Fruit fly (Drosophila melanogaster) whole organism, embryonic: Measurements from ENCODE around the gene caz.

ENCODE experiments used
- Ada2b ChIP-seq: fragments of 200-800 bp; sonication (Bioruptor generic); IDR thresholded peaks from 2 replicates; pipeline ENCODE4 v1.3.6; 2022; ENCODE audit warnings: missing biosample characterization, missing genetic modification characterization
- Adf1 ChIP-seq: fragments of 200-800 bp; sonication (Bioruptor generic); IDR thresholded peaks from 2 replicates; pipeline ENCODE4 v1.3.6; 2022; ENCODE audit warnings: missing biosample characterization, missing genetic modification characterization
- CG10274 ChIP-seq: fragments of 200-800 bp; sonication (Bioruptor generic); optimal IDR thresholded peaks from 3 replicates; lab custom pipeline; 2017; ENCODE audit warnings: missing biosample characterization, mild to moderate bottlenecking, missing genetic modification characterization
- CG10462 ChIP-seq: fragments of 200-800 bp; sonication (Bioruptor generic); optimal IDR thresholded peaks from 2 replicates; lab custom pipeline; 2016; ENCODE audit warnings: missing biosample characterization, missing genetic modification characterization
- CG1603 ChIP-seq: fragments of 200-800 bp; sonication (Bioruptor generic); optimal IDR thresholded peaks from 2 replicates; lab custom pipeline; 2019; ENCODE audit warnings: missing biosample characterization, mild to moderate bottlenecking, missing genetic modification characterization, moderate library complexity
- CG18476 ChIP-seq: fragments of 200-800 bp; sonication (Bioruptor generic); optimal IDR thresholded peaks from 2 replicates; lab custom pipeline; 2016; ENCODE audit warnings: missing biosample characterization, mild to moderate bottlenecking, missing genetic modification characterization
- CG2116 ChIP-seq: fragments of 200-800 bp; sonication (Bioruptor generic); optimal IDR thresholded peaks from 3 replicates; lab custom pipeline; 2018; ENCODE audit warnings: missing biosample characterization, mild to moderate bottlenecking, missing genetic modification characterization
- CG2875 ChIP-seq: fragments of 200-800 bp; sonication (Bioruptor generic); optimal IDR thresholded peaks from 2 replicates; lab custom pipeline; 2017; ENCODE audit warnings: missing biosample characterization, mild to moderate bottlenecking, missing genetic modification characterization, missing genetic modification reagents
- CG30020 ChIP-seq: fragments of 200-800 bp; optimal IDR thresholded peaks from 2 replicates; lab custom pipeline; 2019; ENCODE audit warnings: missing biosample characterization, mild to moderate bottlenecking, missing genetic modification characterization, moderate library complexity
- CG31224 ChIP-seq: fragments of 200-800 bp; sonication (Bioruptor generic); IDR thresholded peaks from 2 replicates; pipeline ENCODE4 v1.3.6; 2022; ENCODE audit warnings: missing biosample characterization, missing genetic modification characterization
- CG33557 ChIP-seq: fragments of 200-800 bp; sonication (Bioruptor generic); optimal IDR thresholded peaks from 2 replicates; lab custom pipeline; 2019; ENCODE audit warnings: missing biosample characterization, mild to moderate bottlenecking, missing genetic modification characterization, moderate library complexity
- CG4730 ChIP-seq: fragments of 200-800 bp; sonication (Bioruptor generic); IDR thresholded peaks from 2 replicates; pipeline ENCODE4 v1.3.6; 2022; ENCODE audit warnings: missing biosample characterization, missing genetic modification characterization
- CG6175 ChIP-seq: fragments of 200-800 bp; sonication (Bioruptor generic); IDR thresholded peaks from 3 replicates; pipeline ENCODE4 v1.3.6; 2022; ENCODE audit warnings: missing biosample characterization, missing genetic modification characterization
- CG7556 ChIP-seq: fragments of 200-800 bp; sonication (Bioruptor generic); optimal IDR thresholded peaks from 2 replicates; lab custom pipeline; 2017; ENCODE audit warnings: missing biosample characterization, mild to moderate bottlenecking, missing genetic modification characterization
- CG8388 ChIP-seq: fragments of 200-800 bp; sonication (Bioruptor generic); optimal IDR thresholded peaks from 2 replicates; lab custom pipeline; 2019; ENCODE audit warnings: missing biosample characterization, mild to moderate bottlenecking, missing genetic modification characterization, moderate library complexity
- CG8924 ChIP-seq: fragments of 200-800 bp; optimal IDR thresholded peaks from 3 replicates; lab custom pipeline; 2019; ENCODE audit warnings: missing biosample characterization, mild to moderate bottlenecking, missing genetic modification characterization, moderate library complexity
- CoRest ChIP-seq: fragments of 200-800 bp; sonication (Bioruptor generic); optimal IDR thresholded peaks from 3 replicates; lab custom pipeline; 2018; ENCODE audit warnings: missing biosample characterization, mild to moderate bottlenecking, missing genetic modification characterization, moderate library complexity
- Dip2 ChIP-seq: fragments of 200-800 bp; sonication (Bioruptor generic); IDR thresholded peaks from 2 replicates; pipeline ENCODE4 v1.3.6; 2022; ENCODE audit warnings: missing biosample characterization, missing genetic modification characterization
- Hr3 ChIP-seq: fragments of 200-800 bp; sonication (Bioruptor generic); optimal IDR thresholded peaks from 3 replicates; lab custom pipeline; 2016; ENCODE audit warnings: missing biosample characterization, missing genetic modification characterization
- Hr51 ChIP-seq, 2 experiments: fragments of 200-800 bp; sonication (Bioruptor generic); optimal IDR thresholded peaks; 2 replicates in 1 of 2; 3 replicates in 1 of 2; lab custom pipeline; 2016 to 2018; ENCODE audit warnings: missing biosample characterization in 2 of 2, missing genetic modification characterization in 2 of 2, mild to moderate bottlenecking in 1 of 2, moderate library complexity in 1 of 2
- MBD-R2 ChIP-seq: fragments of 200-800 bp; sonication (Bioruptor generic); IDR thresholded peaks from 2 replicates; pipeline ENCODE4 v1.3.6; 2022; ENCODE audit warnings: missing biosample characterization, missing genetic modification characterization
- NC2β ChIP-seq: fragments of 200-800 bp; sonication (Bioruptor generic); optimal IDR thresholded peaks from 2 replicates; lab custom pipeline; 2016; ENCODE audit warnings: missing biosample characterization, missing genetic modification characterization
- NFAT ChIP-seq: fragments of 200-800 bp; sonication (Bioruptor generic); IDR thresholded peaks from 2 replicates; pipeline ENCODE4 v1.3.6; 2022; ENCODE audit warnings: missing biosample characterization, missing genetic modification characterization
- Neu2 ChIP-seq: fragments of 200-800 bp; sonication (Bioruptor generic); optimal IDR thresholded peaks from 3 replicates; lab custom pipeline; 2016; ENCODE audit warnings: missing biosample characterization, missing genetic modification characterization, borderline replicate concordance
- Optix ChIP-seq: fragments of 200-800 bp; sonication (Bioruptor generic); IDR thresholded peaks from 3 replicates; pipeline ENCODE4 v1.3.6; 2022; ENCODE audit warnings: missing biosample characterization, missing genetic modification characterization
- YL-1 ChIP-seq: fragments of 200-800 bp; sonication (Bioruptor generic); optimal IDR thresholded peaks from 3 replicates; lab custom pipeline; 2017; ENCODE audit warnings: missing biosample characterization, mild to moderate bottlenecking, missing genetic modification characterization
- abd-A ChIP-seq: fragments of 200-800 bp; sonication (Bioruptor generic); optimal IDR thresholded peaks from 3 replicates; lab custom pipeline; 2019; ENCODE audit warnings: missing biosample characterization, mild to moderate bottlenecking, missing genetic modification characterization, moderate library complexity
- ac ChIP-seq: fragments of 200-800 bp; sonication (Bioruptor generic); optimal IDR thresholded peaks from 3 replicates; lab custom pipeline; 2017; ENCODE audit warnings: missing biosample characterization, mild to moderate bottlenecking, missing genetic modification characterization
- chinmo ChIP-seq: fragments of 200-800 bp; sonication (Bioruptor generic); IDR thresholded peaks from 4 replicates; pipeline ENCODE4 v1.3.6; 2022; ENCODE audit warnings: missing biosample characterization, missing genetic modification characterization; ENCODE audit not compliant: partially characterized antibody
- danr ChIP-seq: fragments of 200-800 bp; sonication (Bioruptor generic); IDR thresholded peaks from 2 replicates; pipeline ENCODE4 v1.3.6; 2022; ENCODE audit warnings: missing biosample characterization, missing genetic modification characterization
- eve ChIP-seq, 2 experiments: fragments of >200 bp; optimal IDR thresholded peaks; 2 replicates each; lab custom pipeline; 2017; ENCODE audit warnings: missing biosample characterization in 2 of 2, missing genetic modification characterization in 2 of 2
- ewg ChIP-seq: fragments of 200-800 bp; sonication (Bioruptor generic); optimal IDR thresholded peaks from 3 replicates; lab custom pipeline; 2017; ENCODE audit warnings: mild to moderate bottlenecking, missing biosample characterization, missing genetic modification reagents, missing genetic modification characterization
- fd3F ChIP-seq: fragments of 200-800 bp; sonication (Bioruptor generic); optimal IDR thresholded peaks from 2 replicates; lab custom pipeline; 2018; ENCODE audit warnings: missing biosample characterization, mild to moderate bottlenecking, missing genetic modification characterization, moderate library complexity
- gce ChIP-seq: fragments of 200-800 bp; sonication (Bioruptor generic); IDR thresholded peaks from 3 replicates; pipeline ENCODE4 v1.3.6; 2022; ENCODE audit warnings: missing biosample characterization, missing genetic modification characterization
- hb ChIP-seq: fragments of 200-800 bp; sonication (Bioruptor generic); IDR thresholded peaks from 3 replicates; pipeline ENCODE4 v1.3.6; 2022; ENCODE audit warnings: missing biosample characterization, missing genetic modification characterization; ENCODE audit not compliant: partially characterized antibody
- jumu ChIP-seq: fragments of 200-800 bp; sonication (Bioruptor generic); optimal IDR thresholded peaks from 3 replicates; lab custom pipeline; 2016; ENCODE audit warnings: missing biosample characterization, missing genetic modification characterization
- kni ChIP-seq: fragments of 200-800 bp; sonication (Bioruptor generic); optimal IDR thresholded peaks from 3 replicates; lab custom pipeline; 2017; ENCODE audit warnings: mild to moderate bottlenecking, missing biosample characterization, missing genetic modification reagents, missing genetic modification characterization
- maf-S ChIP-seq: fragments of 200-800 bp; sonication (Bioruptor generic); optimal IDR thresholded peaks from 2 replicates; lab custom pipeline; 2016; ENCODE audit warnings: missing biosample characterization, missing genetic modification characterization
- mirr ChIP-seq: fragments of 200-800 bp; sonication (Bioruptor generic); optimal IDR thresholded peaks from 3 replicates; lab custom pipeline; 2018; ENCODE audit warnings: missing biosample characterization, mild to moderate bottlenecking, missing genetic modification characterization
- nom ChIP-seq: fragments of 200-800 bp; sonication (Bioruptor generic); optimal IDR thresholded peaks from 2 replicates; lab custom pipeline; 2017; ENCODE audit warnings: missing biosample characterization, missing genetic modification characterization, mild to moderate bottlenecking, moderate library complexity, missing genetic modification reagents
- org-1 ChIP-seq: fragments of 200-800 bp; sonication (Bioruptor generic); optimal IDR thresholded peaks from 2 replicates; lab custom pipeline; 2017; ENCODE audit warnings: missing biosample characterization, missing genetic modification characterization
- shn ChIP-seq: fragments of 200-800 bp; sonication (Bioruptor generic); optimal IDR thresholded peaks from 3 replicates; lab custom pipeline; 2016; ENCODE audit warnings: missing biosample characterization, missing genetic modification characterization
- sob ChIP-seq: fragments of 200-800 bp; sonication (Bioruptor generic); IDR thresholded peaks from 2 replicates; pipeline ENCODE4 v1.3.6; 2022; ENCODE audit warnings: missing biosample characterization, missing genetic modification characterization
- ssp ChIP-seq: fragments of 200-800 bp; sonication (Bioruptor generic); IDR thresholded peaks from 2 replicates; pipeline ENCODE4 v1.3.6; 2022; ENCODE audit warnings: missing biosample characterization, missing genetic modification characterization
- tin ChIP-seq: fragments of 200-800 bp; sonication (Bioruptor generic); optimal IDR thresholded peaks from 3 replicates; lab custom pipeline; 2016; ENCODE audit warnings: missing biosample characterization, missing genetic modification characterization
- vnd ChIP-seq: fragments of 200-800 bp; sonication (Bioruptor generic); IDR thresholded peaks from 3 replicates; pipeline ENCODE4 v1.3.6; 2022; ENCODE audit warnings: missing biosample characterization, missing genetic modification characterization; ENCODE audit not compliant: partially characterized antibody
- vvl ChIP-seq: fragments of 200-800 bp; sonication (Bioruptor generic); IDR thresholded peaks from 2 replicates; pipeline ENCODE4 v1.3.6; 2022; ENCODE audit warnings: missing biosample characterization, missing genetic modification characterization
- zen2 ChIP-seq: fragments of 200-800 bp; sonication (Bioruptor generic); IDR thresholded peaks from 3 replicates; pipeline ENCODE4 v1.3.6; 2022; ENCODE audit warnings: missing biosample characterization, missing genetic modification characterization; ENCODE audit not compliant: partially characterized antibody

Gene caz

dm6 chrX:16320197-16320921, 31.7 kb downstream of the caz start, which contains the start of gene Cyp1 (continued):
- TF ChIP-seq YL-1 (GFP tag; lab: Kevin White, UChicago) (peak; percentile 35), nom (GFP tag; lab: Kevin White, UChicago) (peak; percentile 66), fd3F (GFP tag; lab: Kevin White, UChicago) (peak; percentile 9), CG10274 (no peak), CG1603 (tag; lab: Kevin White, UChicago) (peak; percentile 90), maf-S (GFP tag; lab: Kevin White, UChicago) (no peak), chinmo (GFP tag; lab: Robert Waterston, UW) (peak; percentile 87), CG30020 (peak; percentile 94), sob (GFP tag; lab: Robert Waterston, UW) (peak; percentile 69; the same call in 1 of the 2 replicates), Dip2 (GFP tag; lab: Robert Waterston, UW) (no peak), CG4730 (0 out of 2 replicates have a peak, but pooled peaks have one; percentile 25), shn (GFP tag; lab: Kevin White, UChicago) (no peak), ewg (GFP tag; lab: Kevin White, UChicago) (peak; percentile 12), Neu2 (GFP tag; lab: Kevin White, UChicago) (no peak), jumu (peak; percentile 5), mirr (GFP tag; lab: Kevin White, UChicago) (peak; percentile 25), Ada2b (GFP tag; lab: Robert Waterston, UW) (0 out of 2 replicates have a peak, but pooled peaks have one; percentile 31), CoRest (tag; lab: Kevin White, UChicago) (peak; percentile 32), CG6175 (0 out of 3 replicates have a peak, but pooled peaks have one; percentile 16), Adf1 (GFP tag; lab: Robert Waterston, UW) (peak; percentile 88), kni (GFP tag; lab: Kevin White, UChicago) (no peak), gce (GFP tag; lab: Robert Waterston, UW) (peak; percentile 61; the same call in 2 of the 3 replicates), vvl (GFP tag; lab: Robert Waterston, UW) (peak; percentile 55), tin (GFP tag; lab: Kevin White, UChicago) (peak; percentile 3), Hr51 (GFP tag; optimal IDR thresholded peaks at IDR 0.05; lab: Kevin White, UChicago) (peak in 1 of 2 experiments; percentile 5), hb (GFP tag; lab: Robert Waterston, UW) (peak; percentile 69; the same call in 1 of the 3 replicates), CG2875 (no peak), CG10462 (GFP tag; lab: Kevin White, UChicago) (no peak), ssp (GFP tag; lab: Robert Waterston, UW) (peak; percentile 74), NFAT (GFP tag; lab: Robert Waterston, UW) (peak; percentile 73; the same call in 1 of the 2 replicates), abd-A (tag; lab: Kevin White, UChicago) (no peak), Optix (peak; percentile 25; the same call in 1 of the 3 replicates), CG8388 (GFP tag; lab: Kevin White, UChicago) (no peak), MBD-R2 (GFP tag; lab: Robert Waterston, UW) (peak; percentile 52), ac (GFP tag; lab: Kevin White, UChicago) (no peak), CG18476 (GFP tag; lab: Kevin White, UChicago) (peak; percentile 44), CG2116 (peak; percentile 98), org-1 (no peak), Hr3 (peak; percentile 5), NC2β (GFP tag; lab: Kevin White, UChicago) (peak; percentile 10), zen2 (GFP tag; lab: Robert Waterston, UW) (peak; percentile 64; the same call in 2 of the 3 replicates), CG7556 (GFP tag; lab: Kevin White, UChicago) (no peak), CG8924 (tag; lab: Kevin White, UChicago) (peak; percentile 10), CG33557 (GFP tag; lab: Kevin White, UChicago) (no peak), eve (GFP tag; optimal IDR thresholded peaks at IDR 0.05; lab: Kevin White, UChicago) (no peak), CG31224 (peak; percentile 30; the same call in 1 of the 2 replicates), vnd (GFP tag; lab: Robert Waterston, UW) (peak; percentile 69), danr (GFP tag; lab: Robert Waterston, UW) (no peak)
